Worm (Caenorhabditis elegans) whole organism, early embryonic: ENCODE data around the gene F32D1.3.

Source experiments
- F13C5.2 ChIP-seq: sonication (generic microtip); optimal IDR thresholded peaks from 2 replicates; lab custom pipeline; 2017; ENCODE audit warnings: mild to moderate bottlenecking, missing genetic modification characterization, inconsistent platforms, missing compliant biosample characterization
- ama-1 ChIP-seq: fragments of 150-350 bp; optimal IDR thresholded peaks from 2 replicates; lab custom pipeline; 2014
- hmbx-1 ChIP-seq: sonication (generic microtip); optimal IDR thresholded peaks from 2 replicates; lab custom pipeline; 2016; ENCODE audit warnings: mild to moderate bottlenecking, missing genetic modification characterization, missing compliant biosample characterization
- hmg-4 ChIP-seq: fragments of 200-800 bp; sonication (Bioruptor generic); optimal IDR thresholded peaks from 2 replicates; lab custom pipeline; 2018; ENCODE audit warnings: mild to moderate bottlenecking, missing genetic modification characterization, missing compliant biosample characterization
- tbx-37 ChIP-seq: fragments of 200-800 bp; sonication (Bioruptor generic); conservative IDR thresholded peaks from 2 replicates; pipeline ENCODE4 v1.3.6; 2022; ENCODE audit warnings: missing genetic modification reagents, missing genetic modification characterization, missing compliant biosample characterization

DNA sequence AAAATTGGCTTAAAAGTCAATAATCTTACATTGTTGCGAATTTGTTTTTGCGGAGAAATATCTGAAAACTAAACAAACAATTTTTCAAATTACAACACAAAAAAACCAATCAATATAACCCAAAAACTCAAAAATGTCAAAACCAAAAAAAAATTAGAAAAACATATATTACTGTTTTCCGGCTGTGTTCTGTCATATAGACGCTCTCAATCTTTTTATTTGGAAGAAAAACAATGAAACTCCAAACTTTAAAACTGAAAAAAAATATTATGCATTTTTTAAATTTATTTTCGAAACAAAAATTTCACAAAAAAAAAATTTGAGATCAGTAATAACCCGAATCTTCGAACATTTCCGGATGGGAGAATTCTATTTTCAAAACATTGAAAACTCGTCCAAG lies 38.7 kb downstream of the F32D1.3 start, which contains the start of gene R02D1.2:
- TF ChIP-seq F13C5.2 (tag; lab: Kevin White, UChicago), result no peak
- TF ChIP-seq hmbx-1 (tag; lab: Kevin White, UChicago), result no peak
- TF ChIP-seq ama-1 (lab: Kevin White, UChicago), result no peak
- TF ChIP-seq tbx-37 (GFP tag; lab: Robert Waterston, UW), result no peak
- no peak for TF ChIP-seq hmg-4 (GFP tag; lab: Kevin White, UChicago)
